Worm (Caenorhabditis elegans): ENCODE measurements around the gene hif-1.

- TF ChIP-seq ama-1 (optimal IDR thresholded peaks at IDR 0.05): no peak
- TF ChIP-seq nhr-21 (tag; optimal IDR thresholded peaks at IDR 0.05): no peak
- TF ChIP-seq nhr-237 (tag; optimal IDR thresholded peaks at IDR 0.05): no peak
- TF ChIP-seq elt-3 (tag; optimal IDR thresholded peaks at IDR 0.05): no peak
- no peak for TF ChIP-seq skn-1 (tag; optimal IDR thresholded peaks at IDR 0.05)
- no peak for TF ChIP-seq ceh-82 (tag; optimal IDR thresholded peaks at IDR 0.05)
- TF ChIP-seq blmp-1 (tag; optimal IDR thresholded peaks at IDR 0.05; ENCODE audit: insufficient read depth): no peak
- TF ChIP-seq ceh-16 (tag; optimal IDR thresholded peaks at IDR 0.05): no peak
- TF ChIP-seq F13H6.1 (tag; optimal IDR thresholded peaks at IDR 0.05): peak; percentile 25
- TF ChIP-seq zag-1 (tag; optimal IDR thresholded peaks at IDR 0.05): no peak
- TF ChIP-seq lin-39 (tag; optimal IDR thresholded peaks at IDR 0.05): no peak
- TF ChIP-seq lsy-2 (tag; optimal IDR thresholded peaks at IDR 0.05): no peak
- TF ChIP-seq elt-1 (tag; optimal IDR thresholded peaks at IDR 0.05): no peak
Observed at ce11 chrV:20739387-20739786, 40.8 kb upstream of the hif-1 start.

Data from whole organism, L2 larva.